Worm (Caenorhabditis elegans) whole organism, L2 larva: ENCODE results near the gene srd-17.

Experiments
- C34F6.9 ChIP-seq: fragments of 150-350 bp; optimal IDR thresholded peaks from 2 replicates; lab custom pipeline; 2014; ENCODE audit warnings: missing biosample characterization, missing genetic modification characterization
- F13H6.1 ChIP-seq: sonication (generic microtip); optimal IDR thresholded peaks from 2 replicates; lab custom pipeline; 2016; ENCODE audit warnings: missing genetic modification characterization, missing compliant biosample characterization
- R02D3.7 ChIP-seq: fragments of 150-350 bp; optimal IDR thresholded peaks from 2 replicates; lab custom pipeline; 2014; ENCODE audit warnings: missing biosample characterization, missing genetic modification characterization
- Y55F3AM.14 ChIP-seq: fragments of 200-800 bp; sonication (Bioruptor generic); optimal IDR thresholded peaks from 2 replicates; lab custom pipeline; 2018; ENCODE audit warnings: mild to moderate bottlenecking, missing genetic modification characterization, missing compliant biosample characterization
- ZK546.5 ChIP-seq: sonication (generic microtip); optimal IDR thresholded peaks from 2 replicates; lab custom pipeline; 2017; ENCODE audit warnings: missing biosample characterization, missing genetic modification characterization
- alr-1 ChIP-seq: fragments of 150-350 bp; optimal IDR thresholded peaks from 2 replicates; lab custom pipeline; 2014; ENCODE audit warnings: missing biosample characterization, missing genetic modification characterization
- aly-2 ChIP-seq: fragments of 150-350 bp; optimal IDR thresholded peaks from 2 replicates; lab custom pipeline; 2014; ENCODE audit warnings: missing biosample characterization, missing genetic modification characterization
- ama-1 ChIP-seq: fragments of 150-350 bp; optimal IDR thresholded peaks from 2 replicates; lab custom pipeline; 2018; ENCODE audit warnings: inconsistent platforms
- ceh-16 ChIP-seq: fragments of 150-350 bp; optimal IDR thresholded peaks from 2 replicates; lab custom pipeline; 2014; ENCODE audit warnings: missing biosample characterization, missing genetic modification characterization
- ceh-82 ChIP-seq: fragments of 150-350 bp; optimal IDR thresholded peaks from 2 replicates; lab custom pipeline; 2014; ENCODE audit warnings: missing biosample characterization, missing genetic modification characterization
- crh-2 ChIP-seq: sonication (generic microtip); optimal IDR thresholded peaks from 2 replicates; lab custom pipeline; 2017; ENCODE audit warnings: missing biosample characterization, missing genetic modification characterization
- dmd-4 ChIP-seq: sonication (generic microtip); optimal IDR thresholded peaks from 2 replicates; lab custom pipeline; 2017; ENCODE audit warnings: missing biosample characterization, missing genetic modification characterization
- egl-27 ChIP-seq: sonication (generic microtip); optimal IDR thresholded peaks from 3 replicates; lab custom pipeline; 2017; ENCODE audit warnings: missing biosample characterization, missing genetic modification reagents, missing genetic modification characterization
- gmeb-1 ChIP-seq: fragments of 150-350 bp; optimal IDR thresholded peaks from 2 replicates; lab custom pipeline; 2014; ENCODE audit warnings: missing biosample characterization, missing genetic modification characterization
- lin-11 ChIP-seq: fragments of 150-350 bp; sonication (generic microtip); optimal IDR thresholded peaks from 2 replicates; lab custom pipeline; 2014; ENCODE audit warnings: missing biosample characterization, missing genetic modification characterization, inconsistent platforms, mixed read lengths
- lin-13 ChIP-seq: fragments of 150-350 bp; optimal IDR thresholded peaks from 2 replicates; lab custom pipeline; 2014; ENCODE audit warnings: missing biosample characterization, missing genetic modification reagents, missing genetic modification characterization
- lin-39 ChIP-seq: fragments of 150-350 bp; optimal IDR thresholded peaks from 2 replicates; lab custom pipeline; 2014; ENCODE audit warnings: missing biosample characterization, missing genetic modification reagents, missing genetic modification characterization
- lsy-2 ChIP-seq, 2 experiments: fragments of 150-350 bp in 1 of 2; sonication (generic microtip) in 1 of 2; optimal IDR thresholded peaks; 2 replicates each; lab custom pipeline; 2014 to 2017; ENCODE audit warnings: missing biosample characterization in 2 of 2, missing genetic modification characterization in 2 of 2
- mdl-1 ChIP-seq, 2 experiments: fragments of 150-350 bp in 1 of 2; sonication (generic microtip) in 1 of 2; optimal IDR thresholded peaks; 2 replicates each; lab custom pipeline; 2017; ENCODE audit warnings: missing biosample characterization in 2 of 2, missing genetic modification characterization in 2 of 2
- nhr-10 ChIP-seq: sonication (generic microtip); optimal IDR thresholded peaks from 2 replicates; lab custom pipeline; 2017; ENCODE audit warnings: missing biosample characterization, missing genetic modification characterization
- nhr-11 ChIP-seq: fragments of 150-350 bp; optimal IDR thresholded peaks from 2 replicates; lab custom pipeline; 2014; ENCODE audit warnings: missing biosample characterization, missing genetic modification characterization
- nhr-12 ChIP-seq: fragments of 150-350 bp; optimal IDR thresholded peaks from 2 replicates; lab custom pipeline; 2014; ENCODE audit warnings: missing biosample characterization, missing genetic modification characterization
- nhr-129 ChIP-seq: fragments of 150-350 bp; optimal IDR thresholded peaks from 2 replicates; lab custom pipeline; 2014; ENCODE audit warnings: missing biosample characterization, missing genetic modification characterization
- nhr-21 ChIP-seq: fragments of 150-350 bp; optimal IDR thresholded peaks from 2 replicates; lab custom pipeline; 2014; ENCODE audit warnings: missing biosample characterization, missing genetic modification characterization
- nhr-237 ChIP-seq: fragments of 150-350 bp; optimal IDR thresholded peaks from 2 replicates; lab custom pipeline; 2014; ENCODE audit warnings: missing biosample characterization, missing genetic modification characterization
- nhr-25 ChIP-seq: fragments of 150-350 bp; sonication (generic microtip); optimal IDR thresholded peaks from 3 replicates; lab custom pipeline; 2014; ENCODE audit warnings: missing biosample characterization, missing genetic modification characterization
- nhr-6 ChIP-seq: fragments of 150-350 bp; optimal IDR thresholded peaks from 2 replicates; lab custom pipeline; 2014; ENCODE audit warnings: missing biosample characterization, missing genetic modification characterization
- nhr-77 ChIP-seq: fragments of 150-350 bp; optimal IDR thresholded peaks from 2 replicates; lab custom pipeline; 2014; ENCODE audit warnings: missing biosample characterization, missing genetic modification characterization
- skn-1 ChIP-seq: sonication (generic microtip); optimal IDR thresholded peaks from 2 replicates; lab custom pipeline; 2017; ENCODE audit warnings: missing biosample characterization, missing genetic modification characterization
- sma-9 ChIP-seq, 2 experiments: fragments of 150-350 bp in 1 of 2; sonication (generic microtip) in 1 of 2; optimal IDR thresholded peaks; 2 replicates each; lab custom pipeline; 2014 to 2016; ENCODE audit warnings: missing genetic modification characterization in 2 of 2, mild to moderate bottlenecking in 1 of 2, missing biosample characterization in 1 of 2, missing compliant biosample characterization in 1 of 2, missing genetic modification reagents in 1 of 2, moderate library complexity in 1 of 2
- snpc-4 ChIP-seq: fragments of 150-350 bp; optimal IDR thresholded peaks from 2 replicates; lab custom pipeline; 2014; ENCODE audit warnings: missing biosample characterization, missing genetic modification characterization
- unc-55 ChIP-seq: fragments of 150-350 bp; sonication (generic microtip); optimal IDR thresholded peaks from 3 replicates; lab custom pipeline; 2014; ENCODE audit warnings: missing biosample characterization, missing genetic modification reagents, missing genetic modification characterization
- zag-1 ChIP-seq: fragments of 150-350 bp; optimal IDR thresholded peaks from 2 replicates; lab custom pipeline; 2014; ENCODE audit warnings: missing biosample characterization, missing genetic modification characterization
- ztf-1 ChIP-seq: fragments of 200-800 bp; sonication (Bioruptor generic); conservative IDR thresholded peaks from 2 replicates; pipeline ENCODE4 v1.3.6; 2022; ENCODE audit warnings: missing genetic modification characterization, missing compliant biosample characterization
- ztf-11 ChIP-seq: sonication (generic microtip); optimal IDR thresholded peaks from 2 replicates; lab custom pipeline; 2017; ENCODE audit warnings: missing biosample characterization, missing genetic modification characterization
- ztf-4 ChIP-seq: fragments of 150-350 bp; optimal IDR thresholded peaks from 2 replicates; lab custom pipeline; 2014; ENCODE audit warnings: missing biosample characterization, missing genetic modification characterization

Gene srd-17

DNA sequence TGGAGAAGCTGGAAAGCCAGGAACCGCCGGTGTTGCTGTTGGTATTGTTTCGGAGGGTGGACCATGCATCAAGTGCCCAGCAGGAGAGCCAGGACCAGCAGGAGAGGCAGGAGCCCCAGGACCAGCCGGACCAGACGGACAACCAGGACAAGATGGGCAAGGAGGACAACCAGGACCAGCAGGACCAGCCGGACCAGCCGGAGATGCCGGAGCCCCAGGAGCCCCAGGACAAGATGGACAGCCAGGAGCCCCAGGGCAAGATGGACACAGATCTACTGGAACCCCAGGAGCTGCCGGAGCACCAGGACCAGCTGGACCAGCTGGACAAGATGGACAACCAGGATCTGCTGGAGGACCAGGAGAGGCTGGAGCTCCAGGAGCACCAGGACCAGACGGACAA is 10.3 kb upstream of the srd-17 start:
- TF ChIP-seq sma-9 (GFP tag; optimal IDR thresholded peaks at IDR 0.05; lab: Kevin White, UChicago) = no peak
- TF ChIP-seq sma-9 (tag; optimal IDR thresholded peaks at IDR 0.05; lab: Kevin White, UChicago) = no peak
- no peak for TF ChIP-seq snpc-4 (tag; lab: Kevin White, UChicago)
- no peak for TF ChIP-seq nhr-6
- TF ChIP-seq alr-1 (tag; lab: Kevin White, UChicago) = no peak
- TF ChIP-seq nhr-12 = no peak
- no peak for TF ChIP-seq F13H6.1 (tag; lab: Kevin White, UChicago)
- no peak for TF ChIP-seq ztf-11 (tag; lab: Kevin White, UChicago)
- no peak for TF ChIP-seq nhr-21 (tag; lab: Kevin White, UChicago)
- TF ChIP-seq unc-55 (GFP tag; lab: Kevin White, UChicago) = no peak
- no peak for TF ChIP-seq aly-2 (tag; lab: Kevin White, UChicago)
- TF ChIP-seq lin-11 = no peak
- TF ChIP-seq lsy-2 (tag; optimal IDR thresholded peaks at IDR 0.05; lab: Kevin White, UChicago) = no peak
- TF ChIP-seq R02D3.7 = no peak
- TF ChIP-seq nhr-11 (tag; lab: Kevin White, UChicago) = no peak

DNA sequence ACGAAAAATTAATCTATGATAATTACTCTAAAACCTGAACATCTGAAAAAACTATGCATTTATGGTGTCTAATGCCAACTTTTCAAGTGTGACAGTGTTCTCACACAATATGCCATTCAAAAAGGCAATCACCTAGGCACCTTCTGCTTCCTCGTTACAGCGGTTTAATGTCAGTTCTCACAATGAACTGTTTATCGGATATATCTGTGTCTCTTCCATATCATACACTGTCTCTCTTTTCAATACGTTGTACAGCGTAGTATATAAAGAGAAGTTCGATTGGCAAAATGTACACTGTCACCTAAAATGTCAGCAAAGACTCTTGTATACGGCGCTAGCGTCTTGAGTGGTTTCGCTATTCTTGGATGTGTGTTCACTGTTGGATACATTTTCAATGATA is 9.1 kb upstream of the srd-17 start, which contains the start of gene col-162:
Gene col-162 (plus strand): TSS at position 301 of the 400 bp plus-strand sequence.
- TF ChIP-seq zag-1 (tag; lab: Kevin White, UChicago) = no peak
- TF ChIP-seq lin-13 = no peak
- no peak for TF ChIP-seq nhr-77 (tag; lab: Kevin White, UChicago)
- no peak for TF ChIP-seq nhr-10 (tag; lab: Kevin White, UChicago)
- no peak for TF ChIP-seq ama-1 (lab: Kevin White, UChicago)
- TF ChIP-seq nhr-12 = no peak
- no peak for TF ChIP-seq nhr-25 (tag; lab: Kevin White, UChicago)
- no peak for TF ChIP-seq skn-1 (tag; lab: Kevin White, UChicago)
- TF ChIP-seq R02D3.7 = no peak
- TF ChIP-seq ztf-4 (tag; lab: Kevin White, UChicago) = no peak
- TF ChIP-seq alr-1 (tag; lab: Kevin White, UChicago) = no peak
- no peak for TF ChIP-seq nhr-6
- TF ChIP-seq lin-39 (tag; lab: Kevin White, UChicago) = no peak
- no peak for TF ChIP-seq egl-27 (tag; lab: Kevin White, UChicago)

DNA sequence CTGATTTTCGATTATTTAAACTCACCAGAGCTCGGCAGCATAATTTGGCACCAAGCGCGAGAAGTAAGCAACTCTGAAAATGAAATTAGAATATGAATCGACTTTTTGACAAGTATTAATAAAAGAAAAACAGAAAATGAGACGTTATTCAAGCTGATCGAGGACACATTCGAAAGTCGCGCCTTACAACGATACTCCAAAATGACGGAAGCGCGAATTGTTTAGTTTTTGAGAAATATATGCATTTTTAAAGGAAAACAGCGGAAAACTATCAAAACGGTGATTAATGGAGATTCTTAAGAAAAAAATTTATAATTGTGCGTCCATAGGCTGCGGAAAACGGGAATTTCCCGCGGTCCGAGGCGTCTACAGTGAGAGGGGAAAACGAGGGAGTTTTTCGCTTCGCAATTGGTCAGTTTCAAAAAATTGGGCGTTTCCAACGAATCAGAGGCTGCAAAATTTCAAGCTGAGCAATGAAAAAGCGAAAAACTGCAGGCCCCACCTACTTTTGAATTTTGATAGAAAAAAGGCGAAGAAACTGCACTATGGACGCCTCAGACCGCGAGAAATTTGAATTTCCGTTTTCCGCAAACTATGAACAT is 5.1 kb upstream of the srd-17 start, which contains the start of gene mes-4:
Gene mes-4 (minus strand): TSS at position 73 of the 602 bp plus-strand sequence.
- peak; percentile 49 for TF ChIP-seq gmeb-1 (tag; lab: Kevin White, UChicago)
- no peak for TF ChIP-seq ceh-16 (tag; lab: Kevin White, UChicago)
- TF ChIP-seq, all 48 proteins: peak for 1

DNA sequence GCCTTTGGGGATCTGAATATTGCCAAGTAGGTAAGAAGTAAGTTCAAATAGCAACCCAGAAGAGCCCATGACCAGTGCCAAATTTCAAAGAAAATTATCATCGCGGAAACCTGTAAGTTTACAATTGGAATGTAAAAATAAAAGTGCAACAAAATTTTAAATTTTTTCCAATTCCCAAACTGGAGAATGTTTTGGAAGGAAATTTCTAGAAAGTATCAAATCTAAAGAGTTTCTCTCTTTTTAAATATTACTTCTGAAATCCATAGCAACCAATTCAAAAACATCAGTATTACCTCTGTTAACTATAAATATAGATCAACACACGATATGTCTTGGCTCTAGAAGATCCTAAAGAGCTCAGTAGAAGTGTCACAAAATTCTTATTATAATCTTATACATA is 3.9 kb downstream of the srd-17 start, which contains the start of gene srd-19:
Gene srd-19 (minus strand): TSS at position 101 of the 400 bp plus-strand sequence.
- TF ChIP-seq nhr-11 (tag; lab: Kevin White, UChicago) (no peak), unc-55 (GFP tag; lab: Kevin White, UChicago) (no peak), nhr-129 (tag; lab: Kevin White, UChicago) (no peak), mdl-1 (tag; optimal IDR thresholded peaks at IDR 0.05; lab: Kevin White, UChicago) (no peak), nhr-77 (tag; lab: Kevin White, UChicago) (no peak), ama-1 (lab: Kevin White, UChicago) (no peak), gmeb-1 (tag; lab: Kevin White, UChicago) (no peak), ceh-16 (tag; lab: Kevin White, UChicago) (no peak), lin-13 (no peak), nhr-10 (tag; lab: Kevin White, UChicago) (no peak)
- TF ChIP-seq, all 48 proteins: peak for 0

DNA sequence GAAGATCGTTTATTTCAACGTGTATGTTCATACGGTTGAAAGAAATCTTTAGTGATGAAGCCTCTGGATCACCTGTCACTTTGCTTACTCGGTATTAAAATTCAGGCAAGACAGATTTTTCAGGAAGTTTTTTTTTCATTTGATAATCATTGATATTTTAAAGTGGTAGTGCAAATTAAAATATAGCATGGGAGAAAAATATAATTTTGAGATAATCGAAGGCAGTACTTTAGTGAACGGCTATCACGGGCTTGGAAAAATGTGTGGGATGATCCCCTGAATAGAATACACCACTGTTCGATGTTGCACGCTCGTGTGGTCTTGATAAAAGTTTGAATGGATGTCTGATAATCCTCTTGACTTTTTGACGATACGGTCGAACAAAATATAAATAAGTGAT is 5.1 kb downstream of the srd-17 start:
- TF ChIP-seq alr-1 (tag; lab: Kevin White, UChicago) (no peak), nhr-12 (no peak), dmd-4 (no peak), skn-1 (tag; lab: Kevin White, UChicago) (no peak), ceh-16 (tag; lab: Kevin White, UChicago) (no peak), unc-55 (GFP tag; lab: Kevin White, UChicago) (no peak), C34F6.9 (tag; lab: Kevin White, UChicago) (no peak)
- TF ChIP-seq, all 48 proteins: peak for 0

DNA sequence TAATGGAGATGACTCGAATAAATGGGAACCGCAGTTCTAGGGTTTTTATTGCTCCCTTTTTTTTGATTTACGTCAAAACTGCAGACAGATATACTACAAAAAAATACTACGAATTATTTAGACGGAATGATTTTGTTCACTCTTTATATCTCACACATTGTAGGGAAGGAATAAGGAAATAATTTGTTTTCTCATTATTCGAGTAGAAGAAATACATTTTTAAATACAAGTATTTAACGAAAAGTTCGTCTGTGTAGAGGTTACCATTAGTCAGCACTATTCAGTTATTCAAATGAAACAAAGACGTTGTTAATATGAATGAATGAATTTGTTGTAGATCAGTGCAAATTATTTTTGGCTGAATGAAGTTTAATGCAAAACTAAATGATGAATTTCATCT is 5.8 kb downstream of the srd-17 start, which contains the start of gene srd-18:
Gene srd-18 (minus strand): TSS at position 101 of the 400 bp plus-strand sequence.
- TF ChIP-seq nhr-21 (tag; lab: Kevin White, UChicago) (no peak), nhr-129 (tag; lab: Kevin White, UChicago) (no peak), F13H6.1 (tag; lab: Kevin White, UChicago) (no peak), egl-27 (tag; lab: Kevin White, UChicago) (no peak), ceh-16 (tag; lab: Kevin White, UChicago) (no peak), ztf-1 (GFP tag; lab: Robert Waterston, UW) (no peak), mdl-1 (tag; optimal IDR thresholded peaks at IDR 0.05; lab: Kevin White, UChicago) (no peak), ceh-82 (no peak), nhr-77 (tag; lab: Kevin White, UChicago) (no peak), Y55F3AM.14 (GFP tag; lab: Kevin White, UChicago) (no peak), zag-1 (tag; lab: Kevin White, UChicago) (no peak), alr-1 (tag; lab: Kevin White, UChicago) (no peak), ZK546.5 (tag; lab: Kevin White, UChicago) (no peak), nhr-10 (tag; lab: Kevin White, UChicago) (no peak), snpc-4 (tag; lab: Kevin White, UChicago) (no peak), crh-2 (tag; lab: Kevin White, UChicago) (no peak), nhr-12 (no peak), nhr-237 (no peak), sma-9 (GFP tag; optimal IDR thresholded peaks at IDR 0.05; lab: Kevin White, UChicago) (no peak), sma-9 (tag; optimal IDR thresholded peaks at IDR 0.05; lab: Kevin White, UChicago) (no peak)
